Fruit fly (Drosophila melanogaster) whole organism, embryonic: Measurements from ENCODE around the gene Cdc16.

Source experiments
- Asciz ChIP-seq: fragments of 200-800 bp; sonication (Bioruptor generic); optimal IDR thresholded peaks from 2 replicates; lab custom pipeline; 2017; ENCODE audit warnings: missing biosample characterization, mild to moderate bottlenecking, missing genetic modification characterization, missing genetic modification reagents
- C15 ChIP-seq: fragments of 200-800 bp; sonication (Bioruptor generic); IDR thresholded peaks from 3 replicates; pipeline ENCODE4 v1.3.6; 2022; ENCODE audit warnings: missing biosample characterization, missing genetic modification characterization
- CG10147 ChIP-seq: fragments of 200-800 bp; sonication (Bioruptor generic); optimal IDR thresholded peaks from 2 replicates; lab custom pipeline; 2019; ENCODE audit warnings: missing biosample characterization, mild to moderate bottlenecking, missing genetic modification characterization, moderate library complexity
- CG10267 ChIP-seq: fragments of 200-800 bp; sonication (Bioruptor generic); optimal IDR thresholded peaks from 2 replicates; lab custom pipeline; 2018; ENCODE audit warnings: missing biosample characterization, mild to moderate bottlenecking, missing genetic modification characterization, moderate library complexity
- CG10274 ChIP-seq: fragments of 200-800 bp; sonication (Bioruptor generic); optimal IDR thresholded peaks from 3 replicates; lab custom pipeline; 2017; ENCODE audit warnings: missing biosample characterization, mild to moderate bottlenecking, missing genetic modification characterization
- CG10565 ChIP-seq: fragments of 200-800 bp; sonication (Bioruptor generic); optimal IDR thresholded peaks from 3 replicates; lab custom pipeline; 2016; ENCODE audit warnings: missing biosample characterization, mild to moderate bottlenecking, missing genetic modification characterization
- CG11504 ChIP-seq: fragments of 200-800 bp; sonication (Bioruptor generic); optimal IDR thresholded peaks from 3 replicates; lab custom pipeline; 2019; ENCODE audit warnings: missing biosample characterization, mild to moderate bottlenecking, missing genetic modification characterization, moderate library complexity
- CG11560 ChIP-seq: fragments of 200-800 bp; sonication (Bioruptor generic); IDR thresholded peaks from 3 replicates; pipeline ENCODE4 v1.3.6; 2022; ENCODE audit warnings: missing biosample characterization, missing genetic modification characterization
- CG13296 ChIP-seq: fragments of 200-800 bp; sonication (Bioruptor generic); optimal IDR thresholded peaks from 3 replicates; lab custom pipeline; 2018; ENCODE audit warnings: missing biosample characterization, mild to moderate bottlenecking, missing genetic modification characterization
- CG15514 ChIP-seq: fragments of 200-800 bp; sonication (Bioruptor generic); optimal IDR thresholded peaks from 3 replicates; lab custom pipeline; 2017; ENCODE audit warnings: missing biosample characterization, missing genetic modification characterization, mild to moderate bottlenecking, moderate library complexity, missing genetic modification reagents
- CG16813 ChIP-seq: fragments of 200-800 bp; sonication (Bioruptor generic); IDR thresholded peaks from 3 replicates; pipeline ENCODE4 v1.3.6; 2022; ENCODE audit warnings: missing biosample characterization, missing genetic modification characterization; ENCODE audit not compliant: partially characterized antibody
- CG1792 ChIP-seq: fragments of 200-800 bp; sonication (Bioruptor generic); optimal IDR thresholded peaks from 2 replicates; lab custom pipeline; 2016; ENCODE audit warnings: missing biosample characterization, missing genetic modification characterization
- CG18476 ChIP-seq: fragments of 200-800 bp; sonication (Bioruptor generic); optimal IDR thresholded peaks from 2 replicates; lab custom pipeline; 2016; ENCODE audit warnings: missing biosample characterization, mild to moderate bottlenecking, missing genetic modification characterization
- CG33557 ChIP-seq: fragments of 200-800 bp; sonication (Bioruptor generic); optimal IDR thresholded peaks from 2 replicates; lab custom pipeline; 2019; ENCODE audit warnings: missing biosample characterization, mild to moderate bottlenecking, missing genetic modification characterization, moderate library complexity
- CG4707 ChIP-seq: fragments of 200-800 bp; sonication (Bioruptor generic); optimal IDR thresholded peaks from 2 replicates; lab custom pipeline; 2018; ENCODE audit warnings: missing biosample characterization, mild to moderate bottlenecking, missing genetic modification characterization, moderate library complexity
- CG6272 ChIP-seq: fragments of 200-800 bp; sonication (Bioruptor generic); IDR thresholded peaks from 2 replicates; pipeline ENCODE4 v1.3.6; 2022; ENCODE audit warnings: missing biosample characterization, missing genetic modification characterization
- CG6654 ChIP-seq: fragments of 200-800 bp; sonication (Bioruptor generic); optimal IDR thresholded peaks from 2 replicates; lab custom pipeline; 2017; ENCODE audit warnings: missing biosample characterization, mild to moderate bottlenecking, missing genetic modification characterization
- CG7786 ChIP-seq: fragments of 200-800 bp; sonication (Bioruptor generic); optimal IDR thresholded peaks from 2 replicates; lab custom pipeline; 2016; ENCODE audit warnings: missing biosample characterization, missing genetic modification characterization
- CG7987 ChIP-seq: fragments of 200-800 bp; sonication (Bioruptor generic); optimal IDR thresholded peaks from 2 replicates; lab custom pipeline; 2018; ENCODE audit warnings: missing biosample characterization, mild to moderate bottlenecking, missing genetic modification characterization, moderate library complexity
- CG8089 ChIP-seq: fragments of 200-800 bp; sonication (Bioruptor generic); optimal IDR thresholded peaks from 3 replicates; lab custom pipeline; 2016; ENCODE audit warnings: missing biosample characterization, missing genetic modification characterization
- CG8944 ChIP-seq: fragments of 200-800 bp; sonication (Bioruptor generic); optimal IDR thresholded peaks from 3 replicates; lab custom pipeline; 2016; ENCODE audit warnings: missing biosample characterization, missing genetic modification characterization
- Dfd ChIP-seq, 2 experiments: fragments of >200 bp; optimal IDR thresholded peaks; 2 replicates each; lab custom pipeline; 2017; ENCODE audit warnings: missing biosample characterization in 2 of 2, missing genetic modification characterization in 2 of 2
- Dip2 ChIP-seq: fragments of 200-800 bp; sonication (Bioruptor generic); IDR thresholded peaks from 2 replicates; pipeline ENCODE4 v1.3.6; 2022; ENCODE audit warnings: missing biosample characterization, missing genetic modification characterization
- HLH3B ChIP-seq: fragments of 200-800 bp; sonication (Bioruptor generic); IDR thresholded peaks from 2 replicates; pipeline ENCODE4 v1.3.6; 2022; ENCODE audit warnings: missing biosample characterization, missing genetic modification characterization
- Hr3 ChIP-seq: fragments of 200-800 bp; sonication (Bioruptor generic); optimal IDR thresholded peaks from 3 replicates; lab custom pipeline; 2016; ENCODE audit warnings: missing biosample characterization, missing genetic modification characterization
- Sry-β ChIP-seq: fragments of 200-800 bp; sonication (Bioruptor generic); optimal IDR thresholded peaks from 2 replicates; lab custom pipeline; 2018; ENCODE audit warnings: missing biosample characterization, mild to moderate bottlenecking, missing genetic modification characterization, moderate library complexity
- Sry-δ ChIP-seq: fragments of 200-800 bp; sonication (Bioruptor generic); optimal IDR thresholded peaks from 2 replicates; lab custom pipeline; 2016; ENCODE audit warnings: missing biosample characterization, missing genetic modification characterization
- Xrp1 ChIP-seq: fragments of 200-800 bp; sonication (Bioruptor generic); IDR thresholded peaks from 2 replicates; pipeline ENCODE4 v1.3.6; 2022; ENCODE audit warnings: missing biosample characterization, missing genetic modification characterization
- YL-1 ChIP-seq: fragments of 200-800 bp; sonication (Bioruptor generic); optimal IDR thresholded peaks from 3 replicates; lab custom pipeline; 2017; ENCODE audit warnings: missing biosample characterization, mild to moderate bottlenecking, missing genetic modification characterization
- abd-A ChIP-seq: fragments of 200-800 bp; sonication (Bioruptor generic); optimal IDR thresholded peaks from 3 replicates; lab custom pipeline; 2019; ENCODE audit warnings: missing biosample characterization, mild to moderate bottlenecking, missing genetic modification characterization, moderate library complexity
- ac ChIP-seq: fragments of 200-800 bp; sonication (Bioruptor generic); optimal IDR thresholded peaks from 3 replicates; lab custom pipeline; 2017; ENCODE audit warnings: missing biosample characterization, mild to moderate bottlenecking, missing genetic modification characterization
- ash1 ChIP-seq: fragments of 200-800 bp; sonication (Bioruptor generic); optimal IDR thresholded peaks from 2 replicates; lab custom pipeline; 2018; ENCODE audit warnings: missing biosample characterization, mild to moderate bottlenecking, missing genetic modification characterization
- bowl ChIP-seq: fragments of 200-800 bp; sonication (Bioruptor generic); IDR thresholded peaks from 2 replicates; pipeline ENCODE4 v1.3.6; 2022; ENCODE audit warnings: missing biosample characterization, missing genetic modification characterization
- cad ChIP-seq: fragments of >200 bp; optimal IDR thresholded peaks from 2 replicates; lab custom pipeline; 2017; ENCODE audit warnings: missing biosample characterization, missing genetic modification characterization
- cas ChIP-seq: fragments of 200-800 bp; sonication (Bioruptor generic); IDR thresholded peaks from 2 replicates; pipeline ENCODE4 v1.3.6; 2022; ENCODE audit warnings: missing biosample characterization, missing genetic modification characterization
- crc ChIP-seq: fragments of 200-800 bp; sonication (Bioruptor generic); optimal IDR thresholded peaks from 2 replicates; lab custom pipeline; 2016; ENCODE audit warnings: missing biosample characterization, missing genetic modification characterization
- dmrt11E ChIP-seq: fragments of 200-800 bp; sonication (Bioruptor generic); optimal IDR thresholded peaks from 3 replicates; lab custom pipeline; 2018; ENCODE audit warnings: missing biosample characterization, mild to moderate bottlenecking, missing genetic modification characterization, moderate library complexity
- dysf ChIP-seq: fragments of 200-800 bp; sonication (Bioruptor generic); IDR thresholded peaks from 3 replicates; pipeline ENCODE4 v1.3.6; 2022; ENCODE audit warnings: missing biosample characterization, missing genetic modification characterization
- ftz-f1 ChIP-seq: fragments of 200-800 bp; sonication (Bioruptor generic); optimal IDR thresholded peaks from 2 replicates; lab custom pipeline; 2016; ENCODE audit warnings: missing biosample characterization, missing genetic modification characterization
- gem ChIP-seq: fragments of 200-800 bp; sonication (Bioruptor generic); optimal IDR thresholded peaks from 2 replicates; lab custom pipeline; 2019; ENCODE audit warnings: missing biosample characterization, mild to moderate bottlenecking, missing genetic modification characterization, moderate library complexity
- gsb-n ChIP-seq: fragments of 200-800 bp; sonication (Bioruptor generic); optimal IDR thresholded peaks from 3 replicates; lab custom pipeline; 2018; ENCODE audit warnings: missing biosample characterization, mild to moderate bottlenecking, missing genetic modification characterization
- jing ChIP-seq: fragments of 200-800 bp; sonication (Bioruptor generic); optimal IDR thresholded peaks from 2 replicates; lab custom pipeline; 2018; ENCODE audit warnings: missing biosample characterization, mild to moderate bottlenecking, missing genetic modification characterization
- jumu ChIP-seq: fragments of 200-800 bp; sonication (Bioruptor generic); optimal IDR thresholded peaks from 3 replicates; lab custom pipeline; 2016; ENCODE audit warnings: missing biosample characterization, missing genetic modification characterization
- peb ChIP-seq: fragments of 200-800 bp; sonication (Bioruptor generic); IDR thresholded peaks from 2 replicates; pipeline ENCODE4 v1.3.6; 2022; ENCODE audit warnings: missing biosample characterization, missing genetic modification characterization
- shn ChIP-seq: fragments of 200-800 bp; sonication (Bioruptor generic); optimal IDR thresholded peaks from 3 replicates; lab custom pipeline; 2016; ENCODE audit warnings: missing biosample characterization, missing genetic modification characterization
- ssp ChIP-seq: fragments of 200-800 bp; sonication (Bioruptor generic); IDR thresholded peaks from 2 replicates; pipeline ENCODE4 v1.3.6; 2022; ENCODE audit warnings: missing biosample characterization, missing genetic modification characterization
- tap ChIP-seq: fragments of 200-800 bp; optimal IDR thresholded peaks from 3 replicates; lab custom pipeline; 2019; ENCODE audit warnings: missing biosample characterization, mild to moderate bottlenecking, missing genetic modification characterization, moderate library complexity
- trh ChIP-seq: fragments of 200-800 bp; sonication (Bioruptor generic); optimal IDR thresholded peaks from 2 replicates; lab custom pipeline; 2016; ENCODE audit warnings: missing biosample characterization, missing genetic modification characterization
- ttk ChIP-seq: fragments of 200-800 bp; sonication (Bioruptor generic); IDR thresholded peaks from 2 replicates; pipeline ENCODE4 v2.1.2; 2022; ENCODE audit warnings: missing biosample characterization, missing genetic modification characterization
- unc-4 ChIP-seq: fragments of 200-800 bp; sonication (Bioruptor generic); IDR thresholded peaks from 2 replicates; pipeline ENCODE4 v1.3.6; 2022; ENCODE audit warnings: missing biosample characterization, missing genetic modification characterization; ENCODE audit not compliant: partially characterized antibody
- wdn ChIP-seq: fragments of 200-800 bp; sonication (Bioruptor generic); IDR thresholded peaks from 2 replicates; pipeline ENCODE4 v1.3.6; 2022; ENCODE audit warnings: missing biosample characterization, missing genetic modification characterization
- yki ChIP-seq: fragments of >200 bp; optimal IDR thresholded peaks from 3 replicates; lab custom pipeline; 2018

Cdc16 gene

DNA sequence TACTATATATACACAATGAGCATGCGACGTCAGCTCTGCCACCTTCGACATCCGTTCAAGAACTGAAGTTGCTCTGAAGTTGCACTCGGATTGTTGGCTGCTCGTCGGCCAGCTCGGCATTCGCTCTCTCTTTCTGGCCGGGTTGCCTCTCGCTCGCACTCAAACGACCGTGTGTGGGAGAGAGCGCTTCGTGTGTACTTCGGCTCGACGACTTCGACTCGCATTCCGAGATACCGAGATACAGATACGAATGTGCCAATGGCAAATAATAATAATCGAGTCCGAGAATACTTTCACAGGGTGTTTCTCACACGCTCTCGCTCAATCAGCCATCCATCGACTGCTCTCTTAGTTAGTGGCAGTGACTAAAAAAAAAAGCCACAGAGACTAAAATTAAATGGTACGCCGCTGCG, 14.4 kb downstream of the Cdc16 start (continued):
- TF ChIP-seq CG33557 (GFP tag; lab: Kevin White, UChicago) (peak; percentile 32), Sry-δ (no peak), cas (no peak), ssp (no peak), gem (no peak), CG8089 (peak; percentile 34), Asciz (GFP tag; lab: Kevin White, UChicago) (no peak), CG10147 (GFP tag; lab: Kevin White, UChicago) (no peak), ac (GFP tag; lab: Kevin White, UChicago) (peak; percentile 41), crc (no peak), CG10565 (GFP tag; lab: Kevin White, UChicago) (no peak), peb (GFP tag; lab: Robert Waterston, UW) (no peak), Xrp1 (GFP tag; lab: Robert Waterston, UW) (peak; percentile 30; the same call in 1 of the 2 replicates), CG6654 (no peak), jumu (no peak), yki (lab: Kevin White, UChicago) (peak; percentile 1), tap (tag; lab: Kevin White, UChicago) (no peak), C15 (GFP tag; lab: Robert Waterston, UW) (no peak), CG10274 (GFP tag; lab: Kevin White, UChicago) (no peak), CG16813 (GFP tag; lab: Robert Waterston, UW) (no peak), Hr3 (GFP tag; lab: Kevin White, UChicago) (no peak), shn (GFP tag; lab: Kevin White, UChicago) (peak; percentile 13), CG11560 (tag; lab: Robert Waterston, UW) (no peak), HLH3B (GFP tag; lab: Robert Waterston, UW) (peak; percentile 30; the same call in 1 of the 2 replicates), Dfd (GFP tag; optimal IDR thresholded peaks at IDR 0.05; lab: Kevin White, UChicago) (no peak), ttk (GFP tag; lab: Robert Waterston, UW) (no peak), unc-4 (GFP tag; lab: Robert Waterston, UW) (peak; percentile 25; the same call in 1 of the 2 replicates), CG1792 (GFP tag; lab: Kevin White, UChicago) (no peak), jing (GFP tag; lab: Kevin White, UChicago) (peak; percentile 98), cad (GFP tag; lab: Kevin White, UChicago) (no peak), bowl (GFP tag; lab: Robert Waterston, UW) (peak; percentile 42; the same call in 1 of the 2 replicates), CG13296 (GFP tag; lab: Kevin White, UChicago) (peak; percentile 19), ftz-f1 (GFP tag; lab: Kevin White, UChicago) (peak; percentile 83), gsb-n (tag; lab: Kevin White, UChicago) (peak; percentile 12), CG11504 (tag; lab: Kevin White, UChicago) (peak; percentile 30), wdn (GFP tag; lab: Robert Waterston, UW) (no peak), ash1 (GFP tag; lab: Kevin White, UChicago) (peak; percentile 37), CG15514 (peak; percentile 8), CG7987 (GFP tag; lab: Kevin White, UChicago) (peak; percentile 32), CG4707 (GFP tag; lab: Kevin White, UChicago) (no peak), Sry-β (GFP tag; lab: Kevin White, UChicago) (no peak), CG8944 (no peak), trh (GFP tag; lab: Kevin White, UChicago) (no peak), CG6272 (GFP tag; lab: Robert Waterston, UW) (no peak), dysf (GFP tag; lab: Robert Waterston, UW) (0 out of 3 replicates have a peak, but pooled peaks have one; percentile 22), Dip2 (GFP tag; lab: Robert Waterston, UW) (no peak), CG10267 (peak; percentile 12), abd-A (tag; lab: Kevin White, UChicago) (peak; percentile 75), CG18476 (no peak), dmrt11E (tag; lab: Kevin White, UChicago) (no peak), CG7786 (GFP tag; lab: Kevin White, UChicago) (no peak), YL-1 (no peak)
